Fruit fly (Drosophila melanogaster) whole organism, embryonic: ENCODE measurements around the gene Atat.

Experiments
- ATbp ChIP-seq: fragments of 200-800 bp; sonication (Bioruptor generic); optimal IDR thresholded peaks from 2 replicates; lab custom pipeline; 2017; ENCODE audit warnings: missing biosample characterization, mild to moderate bottlenecking, missing genetic modification characterization, missing genetic modification reagents
- Atf-2 ChIP-seq: fragments of 200-800 bp; sonication (Bioruptor generic); optimal IDR thresholded peaks from 2 replicates; lab custom pipeline; 2016; ENCODE audit warnings: missing biosample characterization, missing genetic modification characterization
- CG12104 ChIP-seq: fragments of 200-800 bp; sonication (Bioruptor generic); optimal IDR thresholded peaks from 3 replicates; lab custom pipeline; 2016; ENCODE audit warnings: missing biosample characterization, missing genetic modification characterization
- CG15073 ChIP-seq: fragments of 200-800 bp; sonication (Bioruptor generic); optimal IDR thresholded peaks from 2 replicates; lab custom pipeline; 2016; ENCODE audit warnings: missing biosample characterization, missing genetic modification characterization
- CG1647 ChIP-seq: fragments of 200-800 bp; sonication (Bioruptor generic); optimal IDR thresholded peaks from 3 replicates; lab custom pipeline; 2016; ENCODE audit warnings: missing biosample characterization, missing genetic modification characterization
- CG17186 ChIP-seq: fragments of 200-800 bp; sonication (Bioruptor generic); optimal IDR thresholded peaks from 3 replicates; lab custom pipeline; 2017; ENCODE audit warnings: missing biosample characterization, missing genetic modification reagents, missing genetic modification characterization
- CG17385 ChIP-seq: fragments of 200-800 bp; sonication (Bioruptor generic); optimal IDR thresholded peaks from 3 replicates; lab custom pipeline; 2018; ENCODE audit warnings: missing biosample characterization, mild to moderate bottlenecking, missing genetic modification characterization
- CG2678 ChIP-seq: fragments of 200-800 bp; sonication (Bioruptor generic); optimal IDR thresholded peaks from 3 replicates; lab custom pipeline; 2019; ENCODE audit warnings: missing biosample characterization, mild to moderate bottlenecking, missing genetic modification characterization, moderate library complexity
- CG31388 ChIP-seq: fragments of 200-800 bp; sonication (Bioruptor generic); optimal IDR thresholded peaks from 2 replicates; lab custom pipeline; 2016; ENCODE audit warnings: missing biosample characterization, missing genetic modification characterization
- CG32772 ChIP-seq: fragments of 200-800 bp; sonication (Bioruptor generic); IDR thresholded peaks from 2 replicates; pipeline ENCODE4 v1.3.6; 2022; ENCODE audit warnings: missing biosample characterization, missing genetic modification characterization
- CG5953 ChIP-seq: fragments of 200-800 bp; sonication (Bioruptor generic); IDR thresholded peaks from 2 replicates; pipeline ENCODE4 v1.3.6; 2022; ENCODE audit warnings: missing biosample characterization, missing genetic modification characterization
- CG6813 ChIP-seq: fragments of 200-800 bp; sonication (Bioruptor generic); optimal IDR thresholded peaks from 2 replicates; lab custom pipeline; 2017; ENCODE audit warnings: missing biosample characterization, missing genetic modification characterization, mild to moderate bottlenecking, moderate library complexity, missing genetic modification reagents
- CG6854 ChIP-seq: fragments of 200-800 bp; sonication (Bioruptor generic); optimal IDR thresholded peaks from 3 replicates; lab custom pipeline; 2017; ENCODE audit warnings: missing biosample characterization, mild to moderate bottlenecking, missing genetic modification characterization
- CG8359 ChIP-seq: fragments of 200-800 bp; sonication (Bioruptor generic); optimal IDR thresholded peaks from 2 replicates; lab custom pipeline; 2017; ENCODE audit warnings: missing biosample characterization, mild to moderate bottlenecking, missing genetic modification characterization, borderline replicate concordance
- CG8765 ChIP-seq: fragments of 200-800 bp; sonication (Bioruptor generic); IDR thresholded peaks from 2 replicates; pipeline ENCODE4 v1.3.6; 2022; ENCODE audit warnings: missing biosample characterization, missing genetic modification characterization
- CG8924 ChIP-seq: fragments of 200-800 bp; optimal IDR thresholded peaks from 3 replicates; lab custom pipeline; 2019; ENCODE audit warnings: missing biosample characterization, mild to moderate bottlenecking, missing genetic modification characterization, moderate library complexity
- CG9932 ChIP-seq: fragments of 200-800 bp; sonication (Bioruptor generic); IDR thresholded peaks from 2 replicates; pipeline ENCODE4 v1.3.6; 2022; ENCODE audit warnings: missing biosample characterization, missing genetic modification characterization
- CoRest ChIP-seq: fragments of 200-800 bp; sonication (Bioruptor generic); optimal IDR thresholded peaks from 3 replicates; lab custom pipeline; 2018; ENCODE audit warnings: missing biosample characterization, mild to moderate bottlenecking, missing genetic modification characterization, moderate library complexity
- Dfd ChIP-seq, 2 experiments: fragments of >200 bp; optimal IDR thresholded peaks; 2 replicates each; lab custom pipeline; 2017; ENCODE audit warnings: missing biosample characterization in 2 of 2, missing genetic modification characterization in 2 of 2
- Dip2 ChIP-seq: fragments of 200-800 bp; sonication (Bioruptor generic); IDR thresholded peaks from 2 replicates; pipeline ENCODE4 v1.3.6; 2022; ENCODE audit warnings: missing biosample characterization, missing genetic modification characterization
- Doc2 ChIP-seq: fragments of 200-800 bp; sonication (Bioruptor generic); IDR thresholded peaks from 2 replicates; pipeline ENCODE4 v1.3.6; 2022; ENCODE audit warnings: missing biosample characterization, missing genetic modification characterization
- Fer1 ChIP-seq: fragments of 200-800 bp; sonication (Bioruptor generic); optimal IDR thresholded peaks from 2 replicates; lab custom pipeline; 2017; ENCODE audit warnings: missing biosample characterization, mild to moderate bottlenecking, missing genetic modification characterization
- H2.0 ChIP-seq: fragments of 200-800 bp; sonication (Bioruptor generic); IDR thresholded peaks from 2 replicates; pipeline ENCODE4 v1.3.6; 2022; ENCODE audit warnings: missing biosample characterization, missing genetic modification characterization
- Lhr ChIP-seq: fragments of 200-800 bp; sonication (Bioruptor generic); optimal IDR thresholded peaks from 3 replicates; lab custom pipeline; 2017; ENCODE audit warnings: mild to moderate bottlenecking, missing biosample characterization, missing genetic modification reagents, missing genetic modification characterization
- Nf-YA ChIP-seq: fragments of 200-800 bp; sonication (Bioruptor generic); IDR thresholded peaks from 2 replicates; pipeline ENCODE4 v1.3.6; 2022; ENCODE audit warnings: missing biosample characterization, missing genetic modification characterization
- Nf-YC ChIP-seq: fragments of 200-800 bp; optimal IDR thresholded peaks from 3 replicates; lab custom pipeline; 2019; ENCODE audit warnings: missing biosample characterization, mild to moderate bottlenecking, missing genetic modification characterization, moderate library complexity
- Xrp1 ChIP-seq: fragments of 200-800 bp; sonication (Bioruptor generic); IDR thresholded peaks from 2 replicates; pipeline ENCODE4 v1.3.6; 2022; ENCODE audit warnings: missing biosample characterization, missing genetic modification characterization
- YL-1 ChIP-seq: fragments of 200-800 bp; sonication (Bioruptor generic); optimal IDR thresholded peaks from 3 replicates; lab custom pipeline; 2017; ENCODE audit warnings: missing biosample characterization, mild to moderate bottlenecking, missing genetic modification characterization
- caup ChIP-seq: fragments of 200-800 bp; sonication (Bioruptor generic); optimal IDR thresholded peaks from 3 replicates; lab custom pipeline; 2017; ENCODE audit warnings: missing biosample characterization, mild to moderate bottlenecking, missing genetic modification characterization, moderate library complexity; ENCODE audit not compliant: severe bottlenecking
- chm ChIP-seq: fragments of 200-800 bp; sonication (Bioruptor generic); IDR thresholded peaks from 2 replicates; pipeline ENCODE4 v1.3.6; 2022; ENCODE audit warnings: missing biosample characterization, missing genetic modification characterization
- crc ChIP-seq: fragments of 200-800 bp; sonication (Bioruptor generic); optimal IDR thresholded peaks from 2 replicates; lab custom pipeline; 2016; ENCODE audit warnings: missing biosample characterization, missing genetic modification characterization
- crp ChIP-seq, 2 experiments: fragments of 200-800 bp; sonication (Bioruptor generic); optimal IDR thresholded peaks; 2 replicates in 1 of 2; 3 replicates in 1 of 2; lab custom pipeline; 2017; ENCODE audit warnings: missing biosample characterization in 2 of 2, missing genetic modification characterization in 2 of 2, mild to moderate bottlenecking in 1 of 2, moderate library complexity in 1 of 2
- cwo ChIP-seq: fragments of 200-800 bp; sonication (Bioruptor generic); optimal IDR thresholded peaks from 3 replicates; lab custom pipeline; 2017; ENCODE audit warnings: missing biosample characterization, missing genetic modification characterization, mild to moderate bottlenecking, moderate library complexity, missing genetic modification reagents
- danr ChIP-seq: fragments of 200-800 bp; sonication (Bioruptor generic); IDR thresholded peaks from 2 replicates; pipeline ENCODE4 v1.3.6; 2022; ENCODE audit warnings: missing biosample characterization, missing genetic modification characterization
- en ChIP-seq: fragments of 200-800 bp; sonication (Bioruptor generic); optimal IDR thresholded peaks from 2 replicates; lab custom pipeline; 2016; ENCODE audit warnings: missing biosample characterization, missing genetic modification characterization
- fru ChIP-seq: fragments of >200 bp; optimal IDR thresholded peaks from 2 replicates; lab custom pipeline; 2017
- hb ChIP-seq: fragments of 200-800 bp; sonication (Bioruptor generic); IDR thresholded peaks from 3 replicates; pipeline ENCODE4 v1.3.6; 2022; ENCODE audit warnings: missing biosample characterization, missing genetic modification characterization; ENCODE audit not compliant: partially characterized antibody
- insv ChIP-seq, 2 experiments: fragments of 200-800 bp; sonication (Bioruptor generic); optimal IDR thresholded peaks; 3 replicates each; lab custom pipeline; 2016 to 2018; ENCODE audit warnings: missing biosample characterization in 2 of 2, missing genetic modification characterization in 2 of 2
- jumu ChIP-seq: fragments of 200-800 bp; sonication (Bioruptor generic); optimal IDR thresholded peaks from 3 replicates; lab custom pipeline; 2016; ENCODE audit warnings: missing biosample characterization, missing genetic modification characterization
- lbe ChIP-seq: fragments of 200-800 bp; sonication (Bioruptor generic); optimal IDR thresholded peaks from 2 replicates; lab custom pipeline; 2016; ENCODE audit warnings: missing biosample characterization, mild to moderate bottlenecking, missing genetic modification characterization
- org-1 ChIP-seq: fragments of 200-800 bp; sonication (Bioruptor generic); optimal IDR thresholded peaks from 2 replicates; lab custom pipeline; 2017; ENCODE audit warnings: missing biosample characterization, missing genetic modification characterization
- pros ChIP-seq: fragments of 200-800 bp; sonication (Bioruptor generic); optimal IDR thresholded peaks from 3 replicates; lab custom pipeline; 2019; ENCODE audit warnings: missing biosample characterization, mild to moderate bottlenecking, missing genetic modification characterization, moderate library complexity
- ro ChIP-seq: fragments of 200-800 bp; sonication (Bioruptor generic); IDR thresholded peaks from 2 replicates; pipeline ENCODE4 v1.3.6; 2022; ENCODE audit warnings: missing biosample characterization, missing genetic modification characterization
- schlank ChIP-seq: fragments of 200-800 bp; sonication (Bioruptor generic); optimal IDR thresholded peaks from 2 replicates; lab custom pipeline; 2018; ENCODE audit warnings: missing biosample characterization, mild to moderate bottlenecking, missing genetic modification characterization
- sd ChIP-seq: fragments of 200-800 bp; sonication (Bioruptor generic); optimal IDR thresholded peaks from 3 replicates; lab custom pipeline; 2018; ENCODE audit warnings: missing biosample characterization, mild to moderate bottlenecking, missing genetic modification characterization, moderate library complexity
- sens ChIP-seq: fragments of 200-800 bp; sonication (Bioruptor generic); peaks from one replicate; lab custom pipeline; 2016; ENCODE audit warnings: missing biosample characterization, missing genetic modification characterization
- shn ChIP-seq: fragments of 200-800 bp; sonication (Bioruptor generic); optimal IDR thresholded peaks from 3 replicates; lab custom pipeline; 2016; ENCODE audit warnings: missing biosample characterization, missing genetic modification characterization
- sob ChIP-seq: fragments of 200-800 bp; sonication (Bioruptor generic); IDR thresholded peaks from 2 replicates; pipeline ENCODE4 v1.3.6; 2022; ENCODE audit warnings: missing biosample characterization, missing genetic modification characterization
- tio ChIP-seq: fragments of 200-800 bp; sonication (Bioruptor generic); optimal IDR thresholded peaks from 2 replicates; lab custom pipeline; 2017; ENCODE audit warnings: missing biosample characterization, missing genetic modification characterization, inconsistent platforms
- tup ChIP-seq: fragments of 200-800 bp; sonication (Bioruptor generic); optimal IDR thresholded peaks from 2 replicates; lab custom pipeline; 2016; ENCODE audit warnings: missing biosample characterization, mild to moderate bottlenecking, missing genetic modification characterization, moderate library complexity
- zf30C ChIP-seq: fragments of 200-800 bp; sonication (Bioruptor generic); optimal IDR thresholded peaks from 3 replicates; lab custom pipeline; 2018; ENCODE audit warnings: missing biosample characterization, mild to moderate bottlenecking, missing genetic modification characterization
- zfh1 ChIP-seq: fragments of 200-800 bp; sonication (Bioruptor generic); IDR thresholded peaks from 3 replicates; pipeline ENCODE4 v1.3.6; 2022; ENCODE audit warnings: missing biosample characterization, missing genetic modification characterization

Gene Atat

dm6 chr3L:9447239-9447777 is 20.8 kb upstream of the Atat start (continued):
- TF ChIP-seq hb (GFP tag; lab: Robert Waterston, UW): no peak
- TF ChIP-seq CG8765 (GFP tag; lab: Robert Waterston, UW): no peak
- no peak for TF ChIP-seq fru
- peak; percentile 73 for TF ChIP-seq sd (tag; lab: Kevin White, UChicago)
- peak; percentile 19 for TF ChIP-seq CG2678 (tag; lab: Kevin White, UChicago)
- TF ChIP-seq jumu: no peak
- no peak for TF ChIP-seq CoRest (tag; lab: Kevin White, UChicago)
- no peak for TF ChIP-seq zfh1
- TF ChIP-seq crp (GFP tag; optimal IDR thresholded peaks at IDR 0.05; lab: Kevin White, UChicago): no peak
- TF ChIP-seq CG8359 (GFP tag; lab: Kevin White, UChicago): no peak
- TF ChIP-seq CG8924 (tag; lab: Kevin White, UChicago): peak; percentile 5
- no peak for TF ChIP-seq zf30C (GFP tag; lab: Kevin White, UChicago)
- TF ChIP-seq CG6813 (GFP tag; lab: Kevin White, UChicago): no peak
- no peak for TF ChIP-seq Atf-2 (GFP tag; lab: Kevin White, UChicago)
- peak; percentile 22 for TF ChIP-seq cwo
- TF ChIP-seq CG17186 (GFP tag; lab: Kevin White, UChicago): no peak
- no peak for TF ChIP-seq Dfd (GFP tag; optimal IDR thresholded peaks at IDR 0.05; lab: Kevin White, UChicago)
- no peak for TF ChIP-seq CG12104 (GFP tag; lab: Kevin White, UChicago)
- 0 out of 2 replicates have a peak, but pooled peaks have one; percentile 11 for TF ChIP-seq CG9932 (GFP tag; lab: Robert Waterston, UW)
- TF ChIP-seq caup (GFP tag; lab: Kevin White, UChicago): peak; percentile 36
- TF ChIP-seq Lhr (GFP tag; lab: Kevin White, UChicago): no peak
- no peak for TF ChIP-seq Xrp1
- TF ChIP-seq ATbp (GFP tag; lab: Kevin White, UChicago): no peak
- TF ChIP-seq ro (GFP tag; lab: Robert Waterston, UW): no peak
- peak; percentile 4 for TF ChIP-seq YL-1 (GFP tag; lab: Kevin White, UChicago)
- no peak for TF ChIP-seq CG1647 (GFP tag; lab: Kevin White, UChicago)
- no peak for TF ChIP-seq H2.0
- no peak for TF ChIP-seq Nf-YA
- TF ChIP-seq CG5953 (GFP tag; lab: Robert Waterston, UW): no peak
- TF ChIP-seq Dip2 (GFP tag; lab: Robert Waterston, UW): no peak
- no peak for TF ChIP-seq CG6854 (GFP tag; lab: Kevin White, UChicago)
- peak; percentile 86 for TF ChIP-seq sens (GFP tag; lab: Kevin White, UChicago)
- no peak for TF ChIP-seq danr (GFP tag; lab: Robert Waterston, UW)
- TF ChIP-seq Fer1: peak; percentile 23
- TF ChIP-seq insv (GFP tag; optimal IDR thresholded peaks at IDR 0.05; lab: Kevin White, UChicago): peak; percentile 97 to 100
- no peak for TF ChIP-seq CG17385 (GFP tag; lab: Kevin White, UChicago)
- TF ChIP-seq CG32772 (GFP tag; lab: Robert Waterston, UW): no peak
- no peak for TF ChIP-seq lbe (GFP tag; lab: Kevin White, UChicago)
- no peak for TF ChIP-seq chm (GFP tag; lab: Robert Waterston, UW)
- TF ChIP-seq CG15073 (GFP tag; lab: Kevin White, UChicago): no peak
- TF ChIP-seq Doc2: no peak
- no peak for TF ChIP-seq crc (GFP tag; lab: Kevin White, UChicago)
- TF ChIP-seq pros (GFP tag; lab: Kevin White, UChicago): peak; percentile 59
- TF ChIP-seq CG31388 (GFP tag; lab: Kevin White, UChicago): no peak
- no peak for TF ChIP-seq en
- no peak for TF ChIP-seq org-1 (GFP tag; lab: Kevin White, UChicago)
- no peak for TF ChIP-seq schlank
- no peak for TF ChIP-seq tup (GFP tag; lab: Kevin White, UChicago)
- no peak for TF ChIP-seq shn (GFP tag; lab: Kevin White, UChicago)
- no peak for TF ChIP-seq Nf-YC (tag; lab: Kevin White, UChicago)
- no peak for TF ChIP-seq sob
- TF ChIP-seq tio: no peak
